Worm (Caenorhabditis elegans): ENCODE measurements around the gene ndx-3.
"Not testable (repeated sequence)": the region's sequence is repeated elsewhere in the genome, so short reads cannot be mapped to it uniquely, and the experiment has no call there.

The ndx-3 gene

ce11 chrII:4908160-4908559 is 45.2 kb upstream of the ndx-3 start:
- no peak for TF ChIP-seq mab-5 (tag; optimal IDR thresholded peaks at IDR 0.05)
- TF ChIP-seq ham-2 (GFP tag; optimal IDR thresholded peaks at IDR 0.05), result peak; percentile 40
- TF ChIP-seq hlh-1 (tag; optimal IDR thresholded peaks at IDR 0.05), result peak; percentile 30
- peak; percentile 38 for TF ChIP-seq unc-120 (tag; optimal IDR thresholded peaks at IDR 0.05; ENCODE audit: poor library complexity, severe bottlenecking)
- peak; percentile 76 for TF ChIP-seq unc-62 (GFP tag; optimal IDR thresholded peaks at IDR 0.05)

DNA sequence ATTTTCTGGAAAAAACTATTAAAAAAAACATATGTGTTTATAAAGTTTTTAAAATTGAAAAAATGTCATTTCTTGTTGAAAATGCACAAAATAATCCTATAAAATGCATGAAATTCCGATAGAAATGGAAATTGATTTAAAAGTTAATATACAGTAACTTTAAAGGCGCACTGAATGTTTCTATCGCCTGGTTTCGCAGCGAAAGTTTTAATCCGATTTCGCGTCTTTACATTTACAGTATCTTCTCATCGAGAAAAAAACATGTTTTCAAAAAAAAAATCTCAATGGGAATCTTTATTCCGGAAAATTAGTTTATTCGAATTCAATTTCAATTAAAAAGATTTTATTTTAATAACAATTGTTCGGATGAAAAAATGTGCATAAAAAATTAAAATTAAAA is 39.2 kb upstream of the ndx-3 start, which contains the start of gene R05F9.11:
Gene R05F9.11, minus strand, starts transcription at position 5 of the 400 bp plus-strand sequence.
- TF ChIP-seq snpc-4 (tag; optimal IDR thresholded peaks at IDR 0.05), result no peak
- TF ChIP-seq pha-4 (tag; optimal IDR thresholded peaks at IDR 0.05), result no peak
- TF ChIP-seq lin-13 (tag; optimal IDR thresholded peaks at IDR 0.05), result no peak
- no peak for TF ChIP-seq elt-3 (tag; optimal IDR thresholded peaks at IDR 0.05)
- no peak for TF ChIP-seq drap-1 (GFP tag; optimal IDR thresholded peaks at IDR 0.05)
- no peak for TF ChIP-seq unc-62 (GFP tag; optimal IDR thresholded peaks at IDR 0.05)

- TF ChIP-seq M03D4.4 (tag; optimal IDR thresholded peaks at IDR 0.05), result no peak
- TF ChIP-seq drap-1 (GFP tag; optimal IDR thresholded peaks at IDR 0.05), result no peak
- TF ChIP-seq nhr-76 (tag; optimal IDR thresholded peaks at IDR 0.05), result no peak
- TF ChIP-seq elt-3 (tag; optimal IDR thresholded peaks at IDR 0.05), result no peak
- TF ChIP-seq snpc-4 (tag; optimal IDR thresholded peaks at IDR 0.05), result no peak
- no peak for TF ChIP-seq unc-120 (tag; optimal IDR thresholded peaks at IDR 0.05; ENCODE audit: poor library complexity, severe bottlenecking)
- TF ChIP-seq hlh-1 (tag; optimal IDR thresholded peaks at IDR 0.05), result no peak
- no peak for TF ChIP-seq lsy-2 (tag; optimal IDR thresholded peaks at IDR 0.05)
- no peak for TF ChIP-seq sem-2 (GFP tag; optimal IDR thresholded peaks at IDR 0.05)
These were observed 37.8 kb upstream of the ndx-3 start for ce11 chrII:4915572-4915971.

DNA sequence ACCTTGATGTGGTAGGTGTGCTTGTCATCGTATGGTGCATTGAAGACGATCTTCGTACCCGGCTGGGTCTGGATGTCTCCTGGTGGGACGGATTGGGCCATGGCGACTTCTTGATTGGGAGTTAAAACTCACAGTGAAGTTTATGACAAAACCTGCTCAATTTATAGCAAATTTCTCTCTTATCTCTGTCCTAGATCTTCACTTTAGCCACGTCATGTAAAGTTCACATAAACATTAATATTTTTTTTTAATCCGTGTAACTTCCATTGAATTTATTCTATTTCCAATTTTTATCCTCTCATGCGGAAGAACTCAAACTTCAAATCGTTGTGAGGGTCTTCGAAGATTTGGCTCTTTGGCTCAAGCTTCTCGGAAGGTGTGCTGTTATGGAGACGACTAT is 36.9 kb upstream of the ndx-3 start, which contains the start of gene msp-31:
Gene msp-31, minus strand, starts transcription at position 101 of the 400 bp plus-strand sequence.
- not testable (repeated sequence) for TF ChIP-seq bed-3 (GFP tag; optimal IDR thresholded peaks at IDR 0.05); tbx-8 (GFP tag; optimal IDR thresholded peaks at IDR 0.05); lin-13 (tag; optimal IDR thresholded peaks at IDR 0.05)

- no peak for TF ChIP-seq hlh-1 (tag; optimal IDR thresholded peaks at IDR 0.05)
- TF ChIP-seq nhr-2 (tag; optimal IDR thresholded peaks at IDR 0.05), result peak; percentile 64
These were observed 34.8 kb upstream of the ndx-3 start for ce11 chrII:4918501-4919021.

DNA sequence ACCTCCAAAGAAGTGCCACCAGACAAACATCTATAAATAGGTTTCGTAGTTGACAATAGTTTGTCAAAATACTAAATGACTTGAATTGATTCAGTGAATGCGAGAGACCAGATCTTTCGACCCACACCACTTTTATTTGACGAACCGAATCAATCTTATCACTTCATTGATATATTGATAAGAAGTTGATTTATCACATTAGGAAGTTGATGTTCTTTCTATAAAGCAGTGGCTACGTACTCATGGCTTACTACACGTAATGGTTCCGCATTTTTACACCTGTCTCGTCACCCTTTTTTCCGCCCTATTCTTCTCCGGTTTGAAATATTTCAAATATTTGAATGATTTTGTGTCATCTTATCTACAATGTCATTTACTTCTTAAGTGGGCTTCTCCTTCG is 32.8 kb upstream of the ndx-3 start:
- TF ChIP-seq zip-8 (tag; optimal IDR thresholded peaks at IDR 0.05) (no peak), sptf-1 (tag; optimal IDR thresholded peaks at IDR 0.05) (no peak), ztf-11 (tag; optimal IDR thresholded peaks at IDR 0.05) (no peak), nhr-237 (tag; optimal IDR thresholded peaks at IDR 0.05) (no peak), lsy-2 (tag; optimal IDR thresholded peaks at IDR 0.05) (no peak)

DNA sequence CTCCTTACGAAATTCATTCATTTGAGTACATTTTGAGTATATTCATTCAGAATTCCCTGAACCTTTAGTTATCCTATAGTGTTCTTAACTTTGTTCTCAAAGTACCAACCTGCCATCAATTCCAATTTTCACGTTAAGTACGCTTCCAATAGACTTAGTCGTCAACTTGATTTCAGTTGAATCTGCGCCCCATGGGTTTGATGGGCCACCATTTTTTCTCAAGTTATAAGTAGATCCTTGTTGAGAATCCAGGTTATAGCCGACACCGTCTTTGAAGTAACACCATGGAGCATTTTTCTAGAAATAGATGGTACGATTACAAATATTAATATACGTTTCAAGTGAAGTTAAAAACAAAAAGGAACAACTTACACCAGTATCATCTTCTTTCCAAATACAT is 28.7 kb upstream of the ndx-3 start:
- TF ChIP-seq tbx-8 (GFP tag; optimal IDR thresholded peaks at IDR 0.05) (no peak), ceh-43 (GFP tag; optimal IDR thresholded peaks at IDR 0.05) (no peak), lin-13 (tag; optimal IDR thresholded peaks at IDR 0.05) (no peak), pha-4 (tag; optimal IDR thresholded peaks at IDR 0.05) (no peak), nhr-76 (tag; optimal IDR thresholded peaks at IDR 0.05) (no peak)

ce11 chrII:4925198-4925764 is 28.1 kb upstream of the ndx-3 start, which contains the start of gene aagr-2:
Gene aagr-2 (minus strand): TSS chrII:4925248.
- no peak for TF ChIP-seq lsy-2 (tag; optimal IDR thresholded peaks at IDR 0.05)
- TF ChIP-seq lin-32 (GFP tag; optimal IDR thresholded peaks at IDR 0.05), result no peak
- no peak for TF ChIP-seq nhr-76 (tag; optimal IDR thresholded peaks at IDR 0.05)
- TF ChIP-seq unc-39 (tag; optimal IDR thresholded peaks at IDR 0.05), result no peak
- no peak for TF ChIP-seq elt-3 (tag; optimal IDR thresholded peaks at IDR 0.05)
- TF ChIP-seq unc-120 (tag; optimal IDR thresholded peaks at IDR 0.05; ENCODE audit: poor library complexity, severe bottlenecking), result no peak
- TF ChIP-seq ceh-43 (GFP tag; optimal IDR thresholded peaks at IDR 0.05), result no peak
- no peak for TF ChIP-seq lin-13 (tag; optimal IDR thresholded peaks at IDR 0.05)
- TF ChIP-seq nhr-12 (tag; optimal IDR thresholded peaks at IDR 0.05), result no peak
- TF ChIP-seq pha-4 (tag; optimal IDR thresholded peaks at IDR 0.05), result no peak
- no peak for TF ChIP-seq ham-2 (GFP tag; optimal IDR thresholded peaks at IDR 0.05)
- TF ChIP-seq ceh-39 (tag; optimal IDR thresholded peaks at IDR 0.05), result no peak

All from whole organism, mixed stage, embryonic.